Worm (Caenorhabditis elegans): Measurements from ENCODE around the gene Y42H9AR.1.

DNA sequence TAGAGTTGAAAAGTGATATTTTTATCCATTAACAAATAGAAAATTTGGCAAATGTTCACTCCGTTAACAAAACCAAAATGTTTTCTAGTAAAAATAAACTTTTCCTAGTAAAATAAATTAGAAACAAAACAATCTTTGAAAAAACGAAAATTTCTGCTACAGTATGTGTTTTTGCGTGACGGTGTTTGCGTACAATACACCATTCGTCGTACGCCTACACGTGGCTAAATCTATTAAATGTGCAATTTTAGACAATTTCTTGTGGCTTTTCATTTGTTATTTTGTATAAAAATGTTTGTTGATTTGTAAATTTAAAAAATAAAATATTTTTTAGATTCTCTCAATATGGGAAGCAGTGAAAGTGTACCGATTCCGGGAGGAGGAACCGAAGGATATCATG is at the start of gene Y42H9AR.1:
- TF ChIP-seq sox-4 (tag; optimal IDR thresholded peaks at IDR 0.05) (no peak), tbx-2 (tag; optimal IDR thresholded peaks at IDR 0.05) (no peak), dmd-4 (tag; optimal IDR thresholded peaks at IDR 0.05; ENCODE audit: borderline replicate concordance) (no peak), unc-86 (tag; optimal IDR thresholded peaks at IDR 0.05) (no peak), ceh-14 (tag; optimal IDR thresholded peaks at IDR 0.05) (no peak), hlh-6 (tag; optimal IDR thresholded peaks at IDR 0.05) (no peak), hlh-30 (tag; optimal IDR thresholded peaks at IDR 0.05; ENCODE audit: insufficient read depth) (no peak), sox-2 (GFP tag; IDR thresholded peaks at IDR 0.05) (no peak), fkh-10 (GFP tag; optimal IDR thresholded peaks at IDR 0.05) (no peak), hlh-15 (tag; optimal IDR thresholded peaks at IDR 0.05) (no peak), syd-9 (tag; optimal IDR thresholded peaks at IDR 0.05) (no peak), ceh-34 (tag; optimal IDR thresholded peaks at IDR 0.05) (no peak)

Measured in whole organism, late embryonic.